5 worm cellular contexts compared by ENCODE assay signal in genomic region chrV:19051425-19051824, ce11.
TF ChIP-seq lines count a peak whose summit lies in the region.

No protein-coding gene starts in this region.

TF ChIP-seq in whole organism, L1 larva, 84 proteins besides CTCF, POLR2A, EP300 and RAD21 (continues in another document):
- no peak for TF ChIP-seq fkh-10 (GFP tag; optimal IDR thresholded peaks at IDR 0.05; lab: Kevin White, UChicago)
- no peak for TF ChIP-seq nhr-12 (tag; optimal IDR thresholded peaks at IDR 0.05; lab: Kevin White, UChicago)
- TF ChIP-seq ceh-63 (GFP tag; optimal IDR thresholded peaks at IDR 0.05; lab: Kevin White, UChicago) = no peak
- TF ChIP-seq Y116A8C.19 (tag; optimal IDR thresholded peaks at IDR 0.05; lab: Kevin White, UChicago; ENCODE audit: borderline replicate concordance) = no peak
- TF ChIP-seq unc-86 (tag; optimal IDR thresholded peaks at IDR 0.05; lab: Kevin White, UChicago) = no peak
- TF ChIP-seq irx-1 (tag; optimal IDR thresholded peaks at IDR 0.05; lab: Kevin White, UChicago) = no peak
- TF ChIP-seq efl-1 (optimal IDR thresholded peaks at IDR 0.05; lab: Kevin White, UChicago) = no peak
- peak in 1 of 2 experiments; percentile 15 for TF ChIP-seq efl-1 (GFP tag; optimal IDR thresholded peaks at IDR 0.05 in 1 of 2; lab: Kevin White, UChicago)
- no peak for TF ChIP-seq jun-1 (tag; optimal IDR thresholded peaks at IDR 0.05; lab: Kevin White, UChicago)
- no peak for TF ChIP-seq tbx-2 (tag; optimal IDR thresholded peaks at IDR 0.05; lab: Kevin White, UChicago)
- no peak for TF ChIP-seq tlp-1 (tag; optimal IDR thresholded peaks at IDR 0.05; lab: Kevin White, UChicago)
- TF ChIP-seq ets-5 (GFP tag; IDR thresholded peaks at IDR 0.05; lab: Robert Waterston, UW) = no peak
- no peak for TF ChIP-seq lsy-2 (tag; optimal IDR thresholded peaks at IDR 0.05; lab: Kevin White, UChicago)
- peak; percentile 20 for TF ChIP-seq nhr-90 (tag; optimal IDR thresholded peaks at IDR 0.05; lab: Kevin White, UChicago; ENCODE audit: poor library complexity)
- TF ChIP-seq aly-2 (tag; optimal IDR thresholded peaks at IDR 0.05; lab: Kevin White, UChicago) = no peak
- TF ChIP-seq elt-2 (tag; optimal IDR thresholded peaks at IDR 0.05; lab: Kevin White, UChicago) = peak; percentile 81
- no peak for TF ChIP-seq ceh-90 (tag; optimal IDR thresholded peaks at IDR 0.05; lab: Kevin White, UChicago)
- peak in 1 of 2 experiments; percentile 35 for TF ChIP-seq lin-35 (GFP tag; optimal IDR thresholded peaks at IDR 0.05; lab: Kevin White, UChicago)
- TF ChIP-seq F16B12.6 (tag; optimal IDR thresholded peaks at IDR 0.05; lab: Kevin White, UChicago) = no peak

TF ChIP-seq in whole organism, L2 larva, 48 proteins besides CTCF, POLR2A, EP300 and RAD21:
- TF ChIP-seq gmeb-1 (tag; optimal IDR thresholded peaks at IDR 0.05; lab: Kevin White, UChicago) (no peak), lin-39 (tag; optimal IDR thresholded peaks at IDR 0.05; lab: Kevin White, UChicago) (no peak), blmp-1 (tag; optimal IDR thresholded peaks at IDR 0.05; lab: Kevin White, UChicago; ENCODE audit: insufficient read depth) (peak; percentile 16), ztf-11 (tag; optimal IDR thresholded peaks at IDR 0.05; lab: Kevin White, UChicago) (no peak), nhr-10 (tag; optimal IDR thresholded peaks at IDR 0.05; lab: Kevin White, UChicago) (no peak), sma-9 (GFP tag; optimal IDR thresholded peaks at IDR 0.05; lab: Kevin White, UChicago) (peak; percentile 36), sma-9 (tag; optimal IDR thresholded peaks at IDR 0.05; lab: Kevin White, UChicago) (no peak), F13H6.1 (tag; optimal IDR thresholded peaks at IDR 0.05; lab: Kevin White, UChicago) (peak; percentile 16), nhr-6 (tag; optimal IDR thresholded peaks at IDR 0.05; lab: Kevin White, UChicago) (no peak), fos-1 (tag; optimal IDR thresholded peaks at IDR 0.05; lab: Kevin White, UChicago) (peak; percentile 39), crh-2 (tag; optimal IDR thresholded peaks at IDR 0.05; lab: Kevin White, UChicago) (peak; percentile 58), lin-11 (tag; optimal IDR thresholded peaks at IDR 0.05; lab: Kevin White, UChicago) (no peak)

TF ChIP-seq in whole organism, L3 larva, 47 proteins besides CTCF, POLR2A, EP300 and RAD21:
- TF ChIP-seq nfya-1 (tag; optimal IDR thresholded peaks at IDR 0.05; lab: Kevin White, UChicago; ENCODE audit: insufficient read depth) (peak; percentile 50), elt-2 (tag; optimal IDR thresholded peaks at IDR 0.05; lab: Kevin White, UChicago) (peak; percentile 98), nhr-237 (tag; optimal IDR thresholded peaks at IDR 0.05; lab: Kevin White, UChicago) (no peak), skn-1 (tag; optimal IDR thresholded peaks at IDR 0.05; lab: Kevin White, UChicago) (peak; percentile 54), tbx-2 (tag; optimal IDR thresholded peaks at IDR 0.05; lab: Kevin White, UChicago) (no peak), daf-12 (tag; optimal IDR thresholded peaks at IDR 0.05; lab: Kevin White, UChicago) (no peak), pha-4 (tag; optimal IDR thresholded peaks at IDR 0.05; lab: Kevin White, UChicago) (peak; percentile 47), snpc-4 (tag; optimal IDR thresholded peaks at IDR 0.05; lab: Kevin White, UChicago) (no peak), unc-62 (GFP tag; optimal IDR thresholded peaks at IDR 0.05; lab: Kevin White, UChicago) (no peak), nhr-12 (tag; optimal IDR thresholded peaks at IDR 0.05; lab: Kevin White, UChicago) (no peak), pqm-1 (tag; optimal IDR thresholded peaks at IDR 0.05; lab: Kevin White, UChicago) (peak; percentile 95), nhr-43 (tag; optimal IDR thresholded peaks at IDR 0.05; lab: Kevin White, UChicago; ENCODE audit: poor library complexity, severe bottlenecking) (no peak), lin-39 (tag; optimal IDR thresholded peaks at IDR 0.05; lab: Kevin White, UChicago) (no peak), nhr-23 (tag; optimal IDR thresholded peaks at IDR 0.05; lab: Kevin White, UChicago) (no peak), jun-1 (tag; optimal IDR thresholded peaks at IDR 0.05; lab: Kevin White, UChicago) (peak; percentile 34)

TF ChIP-seq in whole organism, L4 larva, 104 proteins besides CTCF, POLR2A, EP300 and RAD21 (continues in another document):
- no peak for TF ChIP-seq attf-4 (tag; optimal IDR thresholded peaks at IDR 0.05; lab: Kevin White, UChicago)
- TF ChIP-seq aha-1 (tag; lab: Kevin White, UChicago) = no peak
- peak; percentile 8 for TF ChIP-seq nhr-48 (tag; optimal IDR thresholded peaks at IDR 0.05; lab: Kevin White, UChicago)
- 0 out of 2 replicates have a peak, but pooled peaks have one; percentile 44 for TF ChIP-seq php-3 (GFP tag; IDR thresholded peaks at IDR 0.05; lab: Robert Waterston, UW)
- TF ChIP-seq mep-1 (tag; optimal IDR thresholded peaks at IDR 0.05; lab: Kevin White, UChicago) = peak; percentile 50
- TF ChIP-seq mdl-1 (tag; optimal IDR thresholded peaks at IDR 0.05; lab: Kevin White, UChicago) = no peak
- TF ChIP-seq nhr-77 (tag; optimal IDR thresholded peaks at IDR 0.05; lab: Kevin White, UChicago) = peak; percentile 55
- TF ChIP-seq saeg-2 (GFP tag; IDR thresholded peaks at IDR 0.05; lab: Robert Waterston, UW) = no peak
- no peak for TF ChIP-seq egl-43 (GFP tag; IDR thresholded peaks at IDR 0.05; lab: Robert Waterston, UW)
- TF ChIP-seq nhr-10 (tag; optimal IDR thresholded peaks at IDR 0.05; lab: Kevin White, UChicago) = no peak
- no peak for TF ChIP-seq Y5F2A.4 (GFP tag; optimal IDR thresholded peaks at IDR 0.05; lab: Kevin White, UChicago)
- peak in 1 of 2 experiments; percentile 40 for TF ChIP-seq lsy-2 (tag; optimal IDR thresholded peaks at IDR 0.05; lab: Kevin White, UChicago)
- peak; percentile 57 for TF ChIP-seq pqm-1 (tag; optimal IDR thresholded peaks at IDR 0.05; lab: Kevin White, UChicago)
- TF ChIP-seq gei-8 (GFP tag; optimal IDR thresholded peaks at IDR 0.05; lab: Kevin White, UChicago) = no peak
- no peak for TF ChIP-seq sdz-12 (GFP tag; optimal IDR thresholded peaks at IDR 0.05; lab: Kevin White, UChicago)
- TF ChIP-seq fos-1 (tag; optimal IDR thresholded peaks at IDR 0.05; lab: Kevin White, UChicago) = no peak
- TF ChIP-seq dmd-6 (GFP tag; IDR thresholded peaks at IDR 0.05; lab: Robert Waterston, UW) = peak; percentile 67
- peak; percentile 62 for TF ChIP-seq nhr-28 (tag; optimal IDR thresholded peaks at IDR 0.05; lab: Kevin White, UChicago)
- TF ChIP-seq lir-3 (tag; optimal IDR thresholded peaks at IDR 0.05; lab: Kevin White, UChicago) = no peak
- no peak for TF ChIP-seq ceh-62 (tag; optimal IDR thresholded peaks at IDR 0.05; lab: Kevin White, UChicago)
- no peak for TF ChIP-seq zip-11 (GFP tag; IDR thresholded peaks at IDR 0.05; lab: Robert Waterston, UW)
- TF ChIP-seq snpc-1.2 (GFP tag; IDR thresholded peaks at IDR 0.05; lab: Robert Waterston, UW) = no peak
- no peak for TF ChIP-seq Y105C5A.15 (GFP tag; IDR thresholded peaks at IDR 0.05; lab: Robert Waterston, UW)
- no peak for TF ChIP-seq ceh-82 (tag; optimal IDR thresholded peaks at IDR 0.05; lab: Kevin White, UChicago)
- no peak for TF ChIP-seq nhr-41 (GFP tag; IDR thresholded peaks at IDR 0.05; lab: Robert Waterston, UW)
- peak; percentile 58 for TF ChIP-seq hlh-11 (tag; optimal IDR thresholded peaks at IDR 0.05; lab: Kevin White, UChicago)
- no peak for TF ChIP-seq mxl-2 (GFP tag; conservative IDR thresholded peaks at IDR 0.05; lab: Robert Waterston, UW)
- no peak for TF ChIP-seq madf-5 (GFP tag; IDR thresholded peaks at IDR 0.05; lab: Robert Waterston, UW)

TF ChIP-seq in whole organism, young adult, 124 proteins besides CTCF, POLR2A, EP300 and RAD21:
- TF ChIP-seq attf-6 (GFP tag; IDR thresholded peaks at IDR 0.05; lab: Robert Waterston, UW) (no peak), nhr-80 (tag; optimal IDR thresholded peaks at IDR 0.05; lab: Kevin White, UChicago) (peak; percentile 81)
TF ChIP-seq in whole organism, young adult: peak in this region for 1.
